Worm (Caenorhabditis elegans): ENCODE results near the gene panl-3.

Gene panl-3

DNA sequence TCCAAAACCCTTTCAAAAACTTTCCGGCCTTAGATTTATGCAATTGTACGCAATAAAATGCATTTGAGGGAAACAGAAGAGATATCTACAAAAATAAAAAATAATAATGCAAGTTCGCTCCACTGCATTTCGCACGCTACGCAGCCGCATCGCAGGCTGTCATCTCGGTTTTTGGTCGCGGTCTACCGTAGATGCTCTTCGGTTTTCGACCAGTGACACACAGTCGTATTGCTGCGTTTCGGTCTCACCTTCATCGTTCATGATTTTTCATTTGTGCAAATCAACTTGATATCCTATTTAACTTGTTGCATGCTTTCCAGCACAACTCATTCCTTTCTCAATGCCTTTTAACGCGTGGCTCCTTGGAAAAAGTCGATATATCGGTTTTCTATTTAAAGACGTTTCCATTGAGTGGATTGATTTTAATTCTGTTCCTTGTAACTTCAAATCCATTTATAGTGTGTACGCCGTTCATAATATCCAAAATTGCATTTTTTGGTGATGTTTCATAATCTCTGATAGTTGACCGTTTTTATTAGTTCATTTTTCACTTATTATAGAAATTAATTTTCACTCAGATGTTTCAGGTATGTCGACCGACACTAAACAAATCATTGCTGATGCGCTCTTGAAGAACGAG lies 38.1 kb upstream of the panl-3 start, which contains the start of gene vha-1 (continued):
- no peak for TF ChIP-seq hlh-13 (GFP tag; optimal IDR thresholded peaks at IDR 0.05)
- no peak for TF ChIP-seq npax-4 (tag; optimal IDR thresholded peaks at IDR 0.05)
- TF ChIP-seq pag-3 (tag; optimal IDR thresholded peaks at IDR 0.05; ENCODE audit: borderline replicate concordance), result no peak
- TF ChIP-seq hlh-8 (tag; optimal IDR thresholded peaks at IDR 0.05), result no peak
- no peak for TF ChIP-seq sox-4 (tag; optimal IDR thresholded peaks at IDR 0.05)
- TF ChIP-seq dve-1 (tag; optimal IDR thresholded peaks at IDR 0.05), result peak; percentile 58
- TF ChIP-seq ceh-31 (tag; optimal IDR thresholded peaks at IDR 0.05), result peak; percentile 61
- TF ChIP-seq mec-3 (tag; optimal IDR thresholded peaks at IDR 0.05; ENCODE audit: borderline replicate concordance), result no peak
- peak; percentile 31 for TF ChIP-seq ceh-34 (tag; optimal IDR thresholded peaks at IDR 0.05)
- TF ChIP-seq C08G9.2 (tag; optimal IDR thresholded peaks at IDR 0.05), result peak; percentile 15
- TF ChIP-seq ref-2 (tag; optimal IDR thresholded peaks at IDR 0.05), result peak; percentile 63
- no peak for TF ChIP-seq nhr-11 (tag; optimal IDR thresholded peaks at IDR 0.05)
- no peak for TF ChIP-seq hlh-15 (tag; optimal IDR thresholded peaks at IDR 0.05)
- no peak for TF ChIP-seq pha-2 (tag; optimal IDR thresholded peaks at IDR 0.05)
- peak; percentile 47 for TF ChIP-seq ceh-48 (tag; optimal IDR thresholded peaks at IDR 0.05)
- no peak for TF ChIP-seq ceh-19 (GFP tag; optimal IDR thresholded peaks at IDR 0.05)

DNA sequence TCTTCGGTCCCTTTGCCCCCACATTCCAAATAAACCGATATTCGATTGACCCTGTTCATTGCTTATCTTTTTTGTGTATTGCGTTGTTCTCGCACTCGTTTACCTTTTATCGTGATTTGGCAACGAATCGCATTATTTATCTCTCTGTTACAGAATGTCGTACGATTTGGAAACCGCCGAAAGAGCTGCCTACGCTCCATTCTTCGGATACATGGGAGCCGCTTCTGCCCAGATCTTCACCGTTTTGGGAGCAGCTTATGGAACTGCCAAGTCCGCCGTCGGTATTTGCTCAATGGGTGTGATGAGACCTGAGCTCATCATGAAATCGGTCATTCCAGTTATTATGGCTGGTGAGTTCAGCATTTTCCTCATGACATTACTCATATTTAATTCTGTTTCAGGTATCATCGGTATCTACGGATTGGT lies 36.8 kb upstream of the panl-3 start, which contains the start of gene vha-2:
Gene vha-2, plus strand, starts transcription at position 154 of the 426 bp plus-strand sequence.
- TF ChIP-seq ceh-9 (tag; optimal IDR thresholded peaks at IDR 0.05) (no peak), hlh-6 (tag; optimal IDR thresholded peaks at IDR 0.05) (no peak), hlh-15 (tag; optimal IDR thresholded peaks at IDR 0.05) (no peak), F13H6.1 (tag; optimal IDR thresholded peaks at IDR 0.05) (no peak), elt-2 (tag; optimal IDR thresholded peaks at IDR 0.05) (peak; percentile 56), sdc-2 (tag; optimal IDR thresholded peaks at IDR 0.05) (no peak), unc-55 (GFP tag; optimal IDR thresholded peaks at IDR 0.05) (no peak)

DNA sequence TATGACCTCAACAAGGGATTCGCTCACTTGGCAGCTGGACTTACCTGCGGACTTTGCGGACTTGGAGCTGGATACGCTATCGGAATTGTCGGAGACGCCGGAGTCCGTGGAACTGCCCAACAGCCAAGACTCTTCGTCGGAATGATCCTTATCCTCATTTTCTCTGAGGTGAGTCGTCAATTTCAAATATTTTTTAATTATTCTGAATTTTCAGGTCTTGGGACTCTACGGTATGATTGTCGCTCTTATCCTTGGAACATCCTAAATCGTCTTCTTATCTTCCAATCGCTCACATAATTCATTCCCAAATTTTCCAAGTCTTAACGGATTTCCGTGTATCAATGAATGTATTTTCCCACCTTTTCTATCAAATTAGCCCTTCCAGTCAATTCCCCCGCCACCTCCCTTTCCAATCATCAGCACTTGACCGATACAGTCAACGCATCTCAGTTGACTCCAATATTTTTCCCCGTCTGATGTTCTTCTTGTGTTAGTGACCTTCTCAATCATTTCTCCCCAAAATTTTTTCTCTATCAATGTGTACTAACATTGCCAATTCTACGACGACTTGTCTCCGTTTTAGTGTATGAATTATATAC lies 36.3 kb upstream of the panl-3 start, which contains the start of gene R10E11.6:
Gene R10E11.6, plus strand, starts transcription at position 524 of the 599 bp plus-strand sequence.
- TF ChIP-seq K02D7.2 (tag; optimal IDR thresholded peaks at IDR 0.05) (no peak), hlh-8 (tag; optimal IDR thresholded peaks at IDR 0.05) (no peak), madf-2 (tag; optimal IDR thresholded peaks at IDR 0.05) (no peak), dmd-4 (tag; optimal IDR thresholded peaks at IDR 0.05; ENCODE audit: borderline replicate concordance) (no peak), mec-3 (tag; optimal IDR thresholded peaks at IDR 0.05; ENCODE audit: borderline replicate concordance) (no peak), pros-1 (tag; optimal IDR thresholded peaks at IDR 0.05) (no peak), ceh-14 (tag; optimal IDR thresholded peaks at IDR 0.05) (no peak), npax-4 (tag; optimal IDR thresholded peaks at IDR 0.05) (no peak), nhr-232 (tag; optimal IDR thresholded peaks at IDR 0.05) (no peak), ceh-45 (GFP tag; IDR thresholded peaks at IDR 0.05) (no peak), F13H6.1 (tag; optimal IDR thresholded peaks at IDR 0.05) (no peak), tbx-2 (tag; optimal IDR thresholded peaks at IDR 0.05) (no peak), ceh-34 (tag; optimal IDR thresholded peaks at IDR 0.05) (no peak)

DNA sequence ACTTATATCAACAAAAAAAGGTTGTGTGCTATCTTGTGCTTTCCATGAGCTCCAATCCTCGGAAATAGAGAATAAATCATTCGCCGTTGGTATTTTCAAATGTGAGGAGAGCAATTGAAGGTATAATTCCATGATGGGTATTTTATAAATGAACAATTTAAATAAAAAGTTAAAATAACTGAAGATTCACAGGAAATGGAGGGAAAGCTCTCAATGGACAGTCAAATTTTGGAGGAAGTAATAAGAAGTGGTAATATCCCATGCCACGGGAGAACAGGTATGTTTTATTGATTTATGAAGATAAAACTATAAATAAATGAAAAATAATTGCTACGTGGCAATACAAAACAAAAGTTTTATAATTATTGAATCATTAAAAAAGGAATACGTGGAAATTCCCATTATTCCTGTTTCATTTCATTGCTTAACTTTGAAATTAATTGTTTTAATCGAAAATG lies 35.7 kb upstream of the panl-3 start:
- no peak for TF ChIP-seq dve-1 (tag; optimal IDR thresholded peaks at IDR 0.05)
- no peak for TF ChIP-seq fkh-6 (tag; optimal IDR thresholded peaks at IDR 0.05)
- no peak for TF ChIP-seq eyg-1 (tag; optimal IDR thresholded peaks at IDR 0.05)
- TF ChIP-seq ceh-45 (GFP tag; IDR thresholded peaks at IDR 0.05), result no peak
- TF ChIP-seq fkh-10 (GFP tag; optimal IDR thresholded peaks at IDR 0.05), result no peak
- TF ChIP-seq dmd-4 (tag; optimal IDR thresholded peaks at IDR 0.05; ENCODE audit: borderline replicate concordance), result no peak

Data from whole organism, late embryonic.